Fruit fly (Drosophila melanogaster) whole organism, embryonic: ENCODE data around the gene CG16779.

Experiments used
- CG10209 ChIP-seq: fragments of 200-800 bp; sonication (Bioruptor generic); optimal IDR thresholded peaks from 3 replicates; lab custom pipeline; 2017; ENCODE audit warnings: missing biosample characterization, mild to moderate bottlenecking, missing genetic modification characterization, missing genetic modification reagents
- CG10431 ChIP-seq: fragments of 200-800 bp; sonication (Bioruptor generic); optimal IDR thresholded peaks from 3 replicates; lab custom pipeline; 2018; ENCODE audit warnings: missing biosample characterization, mild to moderate bottlenecking, missing genetic modification characterization
- CG11093 ChIP-seq: fragments of 200-800 bp; sonication (Bioruptor generic); IDR thresholded peaks from 3 replicates; pipeline ENCODE4 v1.3.6; 2022; ENCODE audit warnings: missing biosample characterization, missing genetic modification characterization
- CG1233 ChIP-seq: fragments of 200-800 bp; sonication (Bioruptor generic); optimal IDR thresholded peaks from 4 replicates; lab custom pipeline; 2018; ENCODE audit warnings: missing biosample characterization, mild to moderate bottlenecking, missing genetic modification characterization
- CG12744 ChIP-seq: fragments of 200-800 bp; sonication (Bioruptor generic); optimal IDR thresholded peaks from 2 replicates; lab custom pipeline; 2016; ENCODE audit warnings: missing biosample characterization, missing genetic modification characterization
- CG14965 ChIP-seq: fragments of 200-800 bp; sonication (Bioruptor generic); optimal IDR thresholded peaks from 2 replicates; lab custom pipeline; 2016; ENCODE audit warnings: missing biosample characterization, missing genetic modification characterization, borderline replicate concordance
- CG17568 ChIP-seq: fragments of 200-800 bp; sonication (Bioruptor generic); optimal IDR thresholded peaks from 2 replicates; lab custom pipeline; 2018; ENCODE audit warnings: missing biosample characterization, mild to moderate bottlenecking, missing genetic modification characterization, moderate library complexity
- CG18262 ChIP-seq: fragments of 200-800 bp; optimal IDR thresholded peaks from 3 replicates; lab custom pipeline; 2019; ENCODE audit warnings: missing biosample characterization, mild to moderate bottlenecking, missing genetic modification characterization, moderate library complexity
- CG2116 ChIP-seq: fragments of 200-800 bp; sonication (Bioruptor generic); optimal IDR thresholded peaks from 3 replicates; lab custom pipeline; 2018; ENCODE audit warnings: missing biosample characterization, mild to moderate bottlenecking, missing genetic modification characterization
- CG30403 ChIP-seq: fragments of 200-800 bp; sonication (Bioruptor generic); optimal IDR thresholded peaks from 3 replicates; lab custom pipeline; 2016; ENCODE audit warnings: missing biosample characterization, missing genetic modification characterization
- CG3281 ChIP-seq: fragments of 200-800 bp; sonication (Bioruptor generic); optimal IDR thresholded peaks from 3 replicates; lab custom pipeline; 2017; ENCODE audit warnings: missing biosample characterization, mild to moderate bottlenecking, missing genetic modification characterization
- CG3407 ChIP-seq: fragments of 200-800 bp; sonication (Bioruptor generic); optimal IDR thresholded peaks from 2 replicates; lab custom pipeline; 2018; ENCODE audit warnings: missing biosample characterization, mild to moderate bottlenecking, missing genetic modification characterization
- CG7745 ChIP-seq: fragments of 200-800 bp; sonication (Bioruptor generic); optimal IDR thresholded peaks from 2 replicates; lab custom pipeline; 2018; ENCODE audit warnings: missing biosample characterization, mild to moderate bottlenecking, missing genetic modification characterization, moderate library complexity
- CG7928 ChIP-seq: fragments of 200-800 bp; sonication (Bioruptor generic); optimal IDR thresholded peaks from 2 replicates; lab custom pipeline; 2017; ENCODE audit warnings: missing biosample characterization, mild to moderate bottlenecking, missing genetic modification characterization
- CG8765 ChIP-seq: fragments of 200-800 bp; sonication (Bioruptor generic); IDR thresholded peaks from 2 replicates; pipeline ENCODE4 v1.3.6; 2022; ENCODE audit warnings: missing biosample characterization, missing genetic modification characterization
- CG9437 ChIP-seq: fragments of 200-800 bp; sonication (Bioruptor generic); optimal IDR thresholded peaks from 2 replicates; lab custom pipeline; 2018; ENCODE audit warnings: missing biosample characterization, mild to moderate bottlenecking, missing genetic modification characterization
- Camta ChIP-seq: fragments of 200-800 bp; sonication (Bioruptor generic); optimal IDR thresholded peaks from 2 replicates; lab custom pipeline; 2016; ENCODE audit warnings: missing biosample characterization, missing genetic modification characterization
- Chrac-16 ChIP-seq: fragments of 200-800 bp; sonication (Bioruptor generic); optimal IDR thresholded peaks from 3 replicates; lab custom pipeline; 2016; ENCODE audit warnings: missing biosample characterization, missing genetic modification characterization
- CoRest ChIP-seq: fragments of 200-800 bp; sonication (Bioruptor generic); optimal IDR thresholded peaks from 3 replicates; lab custom pipeline; 2018; ENCODE audit warnings: missing biosample characterization, mild to moderate bottlenecking, missing genetic modification characterization, moderate library complexity
- D19B ChIP-seq: fragments of 200-800 bp; sonication (Bioruptor generic); optimal IDR thresholded peaks from 2 replicates; lab custom pipeline; 2017; ENCODE audit warnings: missing biosample characterization, mild to moderate bottlenecking, missing genetic modification characterization
- Dip3 ChIP-seq: fragments of 200-800 bp; sonication (Bioruptor generic); optimal IDR thresholded peaks from 3 replicates; lab custom pipeline; 2016; ENCODE audit warnings: missing biosample characterization, missing genetic modification characterization
- E2f2 ChIP-seq: fragments of 200-800 bp; sonication (Bioruptor generic); IDR thresholded peaks from 2 replicates; pipeline ENCODE4 v1.3.6; 2022; ENCODE audit warnings: missing biosample characterization, missing genetic modification characterization
- Ets65A ChIP-seq: fragments of 200-800 bp; sonication (Bioruptor generic); peaks from one replicate; lab custom pipeline; 2016; ENCODE audit warnings: missing biosample characterization, missing genetic modification characterization
- GATAe ChIP-seq: fragments of 200-800 bp; sonication (Bioruptor generic); conservative IDR thresholded peaks from 2 replicates; pipeline ENCODE4 v1.3.6; 2022; ENCODE audit warnings: missing biosample characterization, missing genetic modification characterization
- Hey ChIP-seq: fragments of 200-800 bp; sonication (Bioruptor generic); optimal IDR thresholded peaks from 3 replicates; lab custom pipeline; 2018; ENCODE audit warnings: missing biosample characterization, mild to moderate bottlenecking, missing genetic modification characterization
- Max ChIP-seq: fragments of 200-800 bp; sonication (Bioruptor generic); optimal IDR thresholded peaks from 2 replicates; lab custom pipeline; 2016; ENCODE audit warnings: missing biosample characterization, mild to moderate bottlenecking, missing genetic modification characterization
- Med ChIP-seq: fragments of 200-800 bp; sonication (Bioruptor generic); peaks from one replicate; lab custom pipeline; 2016; ENCODE audit warnings: missing biosample characterization, missing genetic modification characterization, mild to moderate bottlenecking, inconsistent platforms, moderate library complexity
- NfI ChIP-seq: fragments of 200-800 bp; sonication (Bioruptor generic); optimal IDR thresholded peaks from 3 replicates; lab custom pipeline; 2018; ENCODE audit warnings: missing biosample characterization, mild to moderate bottlenecking, missing genetic modification characterization, moderate library complexity
- Sox100B ChIP-seq: fragments of 200-800 bp; sonication (Bioruptor generic); optimal IDR thresholded peaks from 3 replicates; lab custom pipeline; 2018; ENCODE audit warnings: missing biosample characterization, mild to moderate bottlenecking, missing genetic modification characterization
- Vsx1 ChIP-seq: fragments of 200-800 bp; sonication (Bioruptor generic); optimal IDR thresholded peaks from 2 replicates; lab custom pipeline; 2017; ENCODE audit warnings: missing biosample characterization, mild to moderate bottlenecking, missing genetic modification characterization, missing genetic modification reagents
- ase ChIP-seq: fragments of 200-800 bp; sonication (Bioruptor generic); IDR thresholded peaks from 3 replicates; pipeline ENCODE4 v1.3.6; 2022; ENCODE audit warnings: missing biosample characterization, missing genetic modification characterization
- caup ChIP-seq: fragments of 200-800 bp; sonication (Bioruptor generic); optimal IDR thresholded peaks from 3 replicates; lab custom pipeline; 2017; ENCODE audit warnings: missing biosample characterization, mild to moderate bottlenecking, missing genetic modification characterization, moderate library complexity; ENCODE audit not compliant: severe bottlenecking
- exex ChIP-seq: fragments of 200-800 bp; sonication (Bioruptor generic); optimal IDR thresholded peaks from 4 replicates; lab custom pipeline; 2018; ENCODE audit warnings: missing biosample characterization, mild to moderate bottlenecking, missing genetic modification characterization, moderate library complexity
- maf-S ChIP-seq: fragments of 200-800 bp; sonication (Bioruptor generic); optimal IDR thresholded peaks from 2 replicates; lab custom pipeline; 2016; ENCODE audit warnings: missing biosample characterization, missing genetic modification characterization
- mld ChIP-seq: fragments of 200-800 bp; sonication (Bioruptor generic); IDR thresholded peaks from 3 replicates; pipeline ENCODE4 v1.3.6; 2022; ENCODE audit warnings: missing biosample characterization, missing genetic modification characterization; ENCODE audit not compliant: partially characterized antibody
- prd ChIP-seq, 3 experiments: fragments of >200 bp in 2 of 3; fragments of 200-800 bp in 1 of 3; sonication (Bioruptor generic) in 1 of 3; optimal IDR thresholded peaks in 2 of 3; IDR thresholded peaks in 1 of 3; 2 replicates in 2 of 3; 3 replicates in 1 of 3; pipeline versions ENCODE4 v1.3.6 to Lab custom; 2017 to 2022; ENCODE audit warnings: missing biosample characterization in 1 of 3, missing genetic modification characterization in 1 of 3
- pros ChIP-seq: fragments of 200-800 bp; sonication (Bioruptor generic); optimal IDR thresholded peaks from 3 replicates; lab custom pipeline; 2019; ENCODE audit warnings: missing biosample characterization, mild to moderate bottlenecking, missing genetic modification characterization, moderate library complexity
- psq ChIP-seq: fragments of 200-800 bp; sonication (Bioruptor generic); optimal IDR thresholded peaks from 2 replicates; lab custom pipeline; 2017; ENCODE audit warnings: missing biosample characterization, missing genetic modification characterization
- row ChIP-seq: fragments of 200-800 bp; sonication (Bioruptor generic); IDR thresholded peaks from 3 replicates; pipeline ENCODE4 v1.3.6; 2022; ENCODE audit warnings: missing biosample characterization, missing genetic modification characterization
- salm ChIP-seq: fragments of 200-800 bp; sonication (Bioruptor generic); optimal IDR thresholded peaks from 2 replicates; lab custom pipeline; 2018; ENCODE audit warnings: missing biosample characterization, mild to moderate bottlenecking, missing genetic modification characterization
- slp2 ChIP-seq: fragments of 200-800 bp; sonication (Bioruptor generic); optimal IDR thresholded peaks from 2 replicates; lab custom pipeline; 2016; ENCODE audit warnings: missing biosample characterization, missing genetic modification characterization
- sqz ChIP-seq: fragments of 200-800 bp; sonication (Bioruptor generic); optimal IDR thresholded peaks from 3 replicates; lab custom pipeline; 2018; ENCODE audit warnings: missing biosample characterization, mild to moderate bottlenecking, missing genetic modification characterization
- sug ChIP-seq: fragments of 200-800 bp; optimal IDR thresholded peaks from 2 replicates; lab custom pipeline; 2019; ENCODE audit warnings: missing biosample characterization, mild to moderate bottlenecking, missing genetic modification characterization, moderate library complexity
- unpg ChIP-seq: fragments of 200-800 bp; sonication (Bioruptor generic); optimal IDR thresholded peaks from 3 replicates; lab custom pipeline; 2018; ENCODE audit warnings: missing biosample characterization, mild to moderate bottlenecking, missing genetic modification characterization, moderate library complexity
- wek ChIP-seq: fragments of 200-800 bp; sonication (Bioruptor generic); optimal IDR thresholded peaks from 3 replicates; lab custom pipeline; 2018; ENCODE audit warnings: missing biosample characterization, mild to moderate bottlenecking, missing genetic modification characterization, moderate library complexity
- wor ChIP-seq: fragments of 200-800 bp; sonication (Bioruptor generic); IDR thresholded peaks from 2 replicates; pipeline ENCODE4 v1.3.6; 2022; ENCODE audit warnings: missing biosample characterization, missing genetic modification characterization
- yki ChIP-seq: fragments of >200 bp; optimal IDR thresholded peaks from 3 replicates; lab custom pipeline; 2018
- zen2 ChIP-seq: fragments of 200-800 bp; sonication (Bioruptor generic); IDR thresholded peaks from 3 replicates; pipeline ENCODE4 v1.3.6; 2022; ENCODE audit warnings: missing biosample characterization, missing genetic modification characterization; ENCODE audit not compliant: partially characterized antibody

The CG16779 gene

dm6 chr3R:9459385-9460285, 33.8 kb downstream of the CG16779 start (continued):
- TF ChIP-seq prd (optimal IDR thresholded peaks at IDR 0.05; lab: Kevin White, UChicago), result no peak
- no peak; the same call in 1 of the 3 replicates for TF ChIP-seq prd (GFP tag; IDR thresholded peaks at IDR 0.05; lab: Robert Waterston, UW)
- peak; percentile 25 for TF ChIP-seq CG9437 (GFP tag; lab: Kevin White, UChicago)
- peak; percentile 77 for TF ChIP-seq CG30403
- TF ChIP-seq CG7928, result no peak
- peak; percentile 64 for TF ChIP-seq CG18262 (tag; lab: Kevin White, UChicago)
- peak; percentile 31; the same call in 1 of the 2 replicates for TF ChIP-seq wor (GFP tag; lab: Robert Waterston, UW)
- TF ChIP-seq CG8765 (GFP tag; lab: Robert Waterston, UW), result no peak
- TF ChIP-seq CG10431 (GFP tag; lab: Kevin White, UChicago), result no peak
- TF ChIP-seq CG7745 (tag; lab: Kevin White, UChicago), result no peak
- peak; percentile 38 for TF ChIP-seq salm
- TF ChIP-seq yki (lab: Kevin White, UChicago), result no peak
- peak; percentile 31 for TF ChIP-seq CG17568 (GFP tag; lab: Kevin White, UChicago)
- TF ChIP-seq CG3407 (GFP tag; lab: Kevin White, UChicago), result peak; percentile 14
- TF ChIP-seq CG3281 (GFP tag; lab: Kevin White, UChicago), result peak; percentile 86
- no peak for TF ChIP-seq slp2 (GFP tag; lab: Kevin White, UChicago)
- TF ChIP-seq row, result peak; percentile 82
- TF ChIP-seq Med (GFP tag; lab: Kevin White, UChicago), result peak; percentile 88
- no peak for TF ChIP-seq CG11093 (GFP tag; lab: Robert Waterston, UW)
- no peak for TF ChIP-seq Max (GFP tag; lab: Kevin White, UChicago)
- TF ChIP-seq unpg (GFP tag; lab: Kevin White, UChicago), result peak; percentile 68
- TF ChIP-seq Chrac-16 (GFP tag; lab: Kevin White, UChicago), result peak; percentile 20
- TF ChIP-seq GATAe (GFP tag; lab: Robert Waterston, UW), result no peak
- peak; percentile 87 for TF ChIP-seq sug
- peak; percentile 62 for TF ChIP-seq CG10209
- no peak for TF ChIP-seq ase (GFP tag; lab: Robert Waterston, UW)
- TF ChIP-seq CG1233, result peak; percentile 62
- peak; percentile 23 for TF ChIP-seq CG2116 (GFP tag; lab: Kevin White, UChicago)
- peak; percentile 79 for TF ChIP-seq CoRest (tag; lab: Kevin White, UChicago)
- TF ChIP-seq caup (GFP tag; lab: Kevin White, UChicago), result peak; percentile 80
- TF ChIP-seq D19B (GFP tag; lab: Kevin White, UChicago), result peak; percentile 72
- TF ChIP-seq E2f2, result peak; percentile 44
- TF ChIP-seq sqz (GFP tag; lab: Kevin White, UChicago), result peak; percentile 34
- no peak for TF ChIP-seq maf-S (GFP tag; lab: Kevin White, UChicago)
- TF ChIP-seq mld, result no peak
- TF ChIP-seq wek (GFP tag; lab: Kevin White, UChicago), result no peak
- TF ChIP-seq Vsx1 (GFP tag; lab: Kevin White, UChicago), result peak; percentile 39
- no peak for TF ChIP-seq Camta (GFP tag; lab: Kevin White, UChicago)
- peak; percentile 35 for TF ChIP-seq CG12744 (GFP tag; lab: Kevin White, UChicago)
- no peak for TF ChIP-seq pros (GFP tag; lab: Kevin White, UChicago)
- no peak for TF ChIP-seq Hey (tag; lab: Kevin White, UChicago)
- no peak for TF ChIP-seq zen2 (GFP tag; lab: Robert Waterston, UW)
- TF ChIP-seq Sox100B, result peak; percentile 75
- TF ChIP-seq Dip3 (GFP tag; lab: Kevin White, UChicago), result peak; percentile 40
- TF ChIP-seq NfI (GFP tag; lab: Kevin White, UChicago), result peak; percentile 72
- no peak for TF ChIP-seq psq
- TF ChIP-seq Ets65A, result no peak
- peak; percentile 60 for TF ChIP-seq exex (tag; lab: Kevin White, UChicago)
- TF ChIP-seq CG14965, result no peak
